Worm (Caenorhabditis elegans) whole organism, L4 larva: ENCODE measurements around the gene dhs-19.

ENCODE experiments used
- ZK546.5 ChIP-seq, 2 experiments: sonication (generic microtip); optimal IDR thresholded peaks; 2 replicates each; lab custom pipeline; 2017; ENCODE audit warnings: missing biosample characterization in 2 of 2, missing genetic modification characterization in 2 of 2
- aly-2 ChIP-seq: sonication (generic microtip); optimal IDR thresholded peaks from 2 replicates; lab custom pipeline; 2018; ENCODE audit warnings: missing biosample characterization, missing genetic modification characterization
- cey-2 ChIP-seq: sonication (generic microtip); optimal IDR thresholded peaks from 3 replicates; lab custom pipeline; 2017; ENCODE audit warnings: missing genetic modification characterization, mild to moderate bottlenecking, missing compliant biosample characterization, antibody characterized with exemption, borderline replicate concordance; ENCODE audit not compliant: insufficient read depth
- dmd-6 ChIP-seq: fragments of 200-800 bp; sonication (Bioruptor generic); IDR thresholded peaks from 2 replicates; pipeline ENCODE4 v1.3.6; 2022; ENCODE audit warnings: missing genetic modification reagents, missing genetic modification characterization, missing compliant biosample characterization
- hif-1 ChIP-seq, 2 experiments: sonication (generic microtip); optimal IDR thresholded peaks; 2 replicates each; lab custom pipeline; 2016 to 2017; ENCODE audit warnings: missing compliant biosample characterization in 2 of 2, missing genetic modification characterization in 2 of 2, missing genetic modification reagents in 2 of 2, missing genotype in 2 of 2, mild to moderate bottlenecking in 1 of 2
- lin-15B ChIP-seq: fragments of 150-350 bp; sonication (generic microtip); optimal IDR thresholded peaks from 3 replicates; lab custom pipeline; 2014; ENCODE audit warnings: missing biosample characterization, missing genetic modification characterization
- nhr-48 ChIP-seq: sonication (generic microtip); optimal IDR thresholded peaks from 2 replicates; lab custom pipeline; 2016; ENCODE audit warnings: mild to moderate bottlenecking, missing genetic modification characterization, missing compliant biosample characterization
- unc-39 ChIP-seq: sonication (generic microtip); optimal IDR thresholded peaks from 2 replicates; lab custom pipeline; 2017; ENCODE audit warnings: missing biosample characterization, missing genetic modification characterization
- zip-11 ChIP-seq: fragments of 200-800 bp; sonication (Bioruptor generic); IDR thresholded peaks from 2 replicates; pipeline ENCODE4 v1.3.6; 2022; ENCODE audit warnings: missing genetic modification characterization, missing compliant biosample characterization

DNA sequence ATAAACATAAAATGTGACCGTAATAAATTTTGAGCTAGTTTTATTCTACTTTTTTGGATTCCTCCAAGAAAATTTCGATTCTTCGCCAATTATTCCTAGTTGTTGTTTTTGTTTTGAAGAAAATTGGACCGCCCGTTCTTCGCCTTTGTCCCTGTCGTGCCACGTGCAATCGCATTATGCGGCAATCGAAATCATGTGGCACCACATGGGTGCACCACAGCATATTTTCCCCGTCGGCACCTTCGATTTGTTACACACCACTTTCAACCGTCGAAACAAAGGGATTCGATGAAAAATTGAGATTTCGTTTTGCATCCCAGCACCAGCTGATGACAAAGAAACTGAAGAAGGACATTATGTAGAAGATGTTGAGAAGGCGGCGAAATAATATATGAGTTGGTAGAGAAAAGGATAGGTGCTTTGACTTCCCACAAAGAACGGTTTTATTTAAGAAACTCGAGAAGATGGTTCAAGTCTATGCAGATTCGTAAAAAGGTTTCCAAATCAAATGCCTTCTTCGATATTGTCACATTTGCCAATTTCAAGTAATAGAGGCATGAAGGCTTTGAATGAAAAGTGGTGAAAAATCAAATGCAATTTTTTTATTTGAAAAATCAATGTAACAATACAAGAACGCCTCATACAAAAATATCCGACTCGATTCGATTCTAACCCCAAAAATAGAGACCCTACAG, 38.5 kb upstream of the dhs-19 start:
- TF ChIP-seq lin-15B (tag; lab: Kevin White, UChicago) (no peak), hif-1 (tag; optimal IDR thresholded peaks at IDR 0.05; lab: Kevin White, UChicago) (no peak), unc-39 (no peak), zip-11 (GFP tag; lab: Robert Waterston, UW) (no peak), nhr-48 (tag; lab: Kevin White, UChicago) (no peak), cey-2 (tag; lab: Kevin White, UChicago) (no peak), ZK546.5 (tag; optimal IDR thresholded peaks at IDR 0.05; lab: Kevin White, UChicago) (no peak), dmd-6 (GFP tag; lab: Robert Waterston, UW) (no peak), aly-2 (tag; lab: Kevin White, UChicago) (no peak)
